Fruit fly (Drosophila melanogaster) whole organism, prepupa: Measurements from ENCODE around the gene CG34138.

ENCODE experiments used
- Blimp-1 ChIP-seq: fragments of 200-800 bp; sonication (Bioruptor generic); optimal IDR thresholded peaks from 3 replicates; lab custom pipeline; 2017; ENCODE audit warnings: missing biosample characterization, missing genetic modification characterization, mild to moderate bottlenecking, moderate library complexity, missing genetic modification reagents
- CG10631 ChIP-seq: fragments of 200-800 bp; sonication (Bioruptor generic); optimal IDR thresholded peaks from 2 replicates; lab custom pipeline; 2016; ENCODE audit warnings: missing biosample characterization, missing genetic modification characterization
- CG10669 ChIP-seq: fragments of 200-800 bp; sonication (Bioruptor generic); optimal IDR thresholded peaks from 3 replicates; lab custom pipeline; 2018; ENCODE audit warnings: missing biosample characterization, mild to moderate bottlenecking, missing genetic modification characterization, moderate library complexity
- CG11294 ChIP-seq: fragments of 200-800 bp; sonication (Bioruptor generic); IDR thresholded peaks from 2 replicates; pipeline ENCODE4 v1.3.6; 2022; ENCODE audit warnings: missing biosample characterization, missing genetic modification characterization
- CG11762 ChIP-seq: fragments of 200-800 bp; sonication (Bioruptor generic); optimal IDR thresholded peaks from 3 replicates; lab custom pipeline; 2016; ENCODE audit warnings: missing biosample characterization, missing genetic modification characterization; ENCODE audit not compliant: insufficient read depth
- CG15336 ChIP-seq: fragments of 200-800 bp; sonication (Bioruptor generic); IDR thresholded peaks from 2 replicates; pipeline ENCODE4 v1.3.6; 2022; ENCODE audit warnings: missing biosample characterization, missing genetic modification characterization
- CG16779 ChIP-seq: fragments of 200-800 bp; sonication (Bioruptor generic); optimal IDR thresholded peaks from 3 replicates; lab custom pipeline; 2017; ENCODE audit warnings: missing biosample characterization, mild to moderate bottlenecking, missing genetic modification characterization
- CG34406 ChIP-seq: fragments of 200-800 bp; sonication (Bioruptor generic); optimal IDR thresholded peaks from 3 replicates; lab custom pipeline; 2016; ENCODE audit warnings: missing biosample characterization, missing genetic modification characterization
- CG3919 ChIP-seq: fragments of 200-800 bp; sonication (Bioruptor generic); optimal IDR thresholded peaks from 3 replicates; lab custom pipeline; 2016; ENCODE audit warnings: missing biosample characterization, missing genetic modification characterization
- CG6163 ChIP-seq: fragments of 200-800 bp; sonication (Bioruptor generic); IDR thresholded peaks from 3 replicates; pipeline ENCODE4 v1.3.6; 2022; ENCODE audit warnings: missing biosample characterization, missing genetic modification characterization
- CG6276 ChIP-seq: fragments of 200-800 bp; sonication (Bioruptor generic); optimal IDR thresholded peaks from 2 replicates; lab custom pipeline; 2017; ENCODE audit warnings: missing biosample characterization, mild to moderate bottlenecking, missing genetic modification characterization
- CG6792 ChIP-seq: fragments of 200-800 bp; sonication (Bioruptor generic); optimal IDR thresholded peaks from 3 replicates; lab custom pipeline; 2016; ENCODE audit warnings: missing biosample characterization, missing genetic modification characterization
- CG6808 ChIP-seq: fragments of 200-800 bp; sonication (Bioruptor generic); optimal IDR thresholded peaks from 3 replicates; lab custom pipeline; 2017; ENCODE audit warnings: missing biosample characterization, missing genetic modification characterization, mild to moderate bottlenecking, moderate library complexity, missing genetic modification reagents
- CG7368 ChIP-seq: fragments of 200-800 bp; sonication (Bioruptor generic); optimal IDR thresholded peaks from 3 replicates; lab custom pipeline; 2016; ENCODE audit warnings: missing biosample characterization, missing genetic modification characterization
- CG8319 ChIP-seq: fragments of 200-800 bp; sonication (Bioruptor generic); optimal IDR thresholded peaks from 3 replicates; lab custom pipeline; 2016; ENCODE audit warnings: missing biosample characterization, missing genetic modification characterization
- CG8632 ChIP-seq: fragments of 200-800 bp; sonication (Bioruptor generic); optimal IDR thresholded peaks from 3 replicates; lab custom pipeline; 2016; ENCODE audit warnings: missing biosample characterization, missing genetic modification characterization
- Eip75B ChIP-seq: fragments of 200-800 bp; sonication (Bioruptor generic); optimal IDR thresholded peaks from 3 replicates; lab custom pipeline; 2016; ENCODE audit warnings: missing biosample characterization, missing genetic modification characterization
- Eip78C ChIP-seq: fragments of 200-800 bp; sonication (Bioruptor generic); peaks from one replicate; lab custom pipeline; 2016; ENCODE audit warnings: missing biosample characterization, missing genetic modification characterization
- Eip93F ChIP-seq: fragments of 200-800 bp; sonication (Bioruptor generic); optimal IDR thresholded peaks from 2 replicates; lab custom pipeline; 2016; ENCODE audit warnings: missing biosample characterization, mild to moderate bottlenecking, missing genetic modification characterization
- Ets96B ChIP-seq: fragments of 200-800 bp; optimal IDR thresholded peaks from 2 replicates; lab custom pipeline; 2019; ENCODE audit warnings: missing biosample characterization, mild to moderate bottlenecking, missing genetic modification characterization, moderate library complexity
- Gug ChIP-seq: fragments of 200-800 bp; sonication (Bioruptor generic); IDR thresholded peaks from 2 replicates; pipeline ENCODE4 v1.3.6; 2022; ENCODE audit warnings: missing biosample characterization, missing genetic modification characterization
- Hr38 ChIP-seq: sonication (Bioruptor generic); optimal IDR thresholded peaks from 2 replicates; lab custom pipeline; 2016; ENCODE audit warnings: missing biosample characterization, missing genetic modification characterization
- Hr39 ChIP-seq: fragments of 200-800 bp; sonication (Bioruptor generic); optimal IDR thresholded peaks from 2 replicates; lab custom pipeline; 2016; ENCODE audit warnings: missing biosample characterization, missing genetic modification characterization
- Hr4 ChIP-seq: fragments of 200-800 bp; sonication (Bioruptor generic); optimal IDR thresholded peaks from 3 replicates; lab custom pipeline; 2016; ENCODE audit warnings: missing biosample characterization, missing genetic modification characterization
- Lpt ChIP-seq: fragments of 200-800 bp; sonication (Bioruptor generic); optimal IDR thresholded peaks from 3 replicates; lab custom pipeline; 2016; ENCODE audit warnings: missing biosample characterization, missing genetic modification characterization
- Sox14 ChIP-seq: fragments of 200-800 bp; sonication (Bioruptor generic); optimal IDR thresholded peaks from 3 replicates; lab custom pipeline; 2016; ENCODE audit warnings: missing biosample characterization, missing genetic modification characterization
- achi ChIP-seq: fragments of 200-800 bp; sonication (Bioruptor generic); optimal IDR thresholded peaks from 3 replicates; lab custom pipeline; 2016; ENCODE audit warnings: missing biosample characterization, missing genetic modification characterization
- acj6 ChIP-seq: fragments of 200-800 bp; sonication (Bioruptor generic); optimal IDR thresholded peaks from 3 replicates; lab custom pipeline; 2016; ENCODE audit warnings: missing biosample characterization, missing genetic modification characterization
- cyc ChIP-seq: fragments of 200-800 bp; sonication (Bioruptor generic); optimal IDR thresholded peaks from 3 replicates; lab custom pipeline; 2016; ENCODE audit warnings: missing biosample characterization, missing genetic modification characterization
- dsx ChIP-seq: fragments of 200-800 bp; optimal IDR thresholded peaks from 3 replicates; lab custom pipeline; 2019; ENCODE audit warnings: missing biosample characterization, mild to moderate bottlenecking, missing genetic modification characterization, moderate library complexity; ENCODE audit not compliant: poor library complexity, severe bottlenecking
- eg ChIP-seq: fragments of 200-800 bp; sonication (Bioruptor generic); IDR thresholded peaks from 3 replicates; pipeline ENCODE4 v1.3.6; 2022; ENCODE audit warnings: missing biosample characterization, missing genetic modification characterization
- fd59A ChIP-seq: fragments of 200-800 bp; sonication (Bioruptor generic); optimal IDR thresholded peaks from 2 replicates; lab custom pipeline; 2017; ENCODE audit warnings: missing biosample characterization, mild to moderate bottlenecking, missing genetic modification characterization, missing genetic modification reagents
- fkh ChIP-seq: fragments of 200-800 bp; sonication (Bioruptor generic); optimal IDR thresholded peaks from 3 replicates; lab custom pipeline; 2017; ENCODE audit warnings: missing biosample characterization, mild to moderate bottlenecking, missing genetic modification characterization, moderate library complexity
- net ChIP-seq: fragments of 200-800 bp; sonication (Bioruptor generic); optimal IDR thresholded peaks from 3 replicates; lab custom pipeline; 2016; ENCODE audit warnings: missing biosample characterization, missing genetic modification characterization
- pdm3 ChIP-seq: fragments of 200-800 bp; sonication (Bioruptor generic); optimal IDR thresholded peaks from 3 replicates; lab custom pipeline; 2016; ENCODE audit warnings: missing biosample characterization, missing genetic modification characterization
- salr ChIP-seq, 2 experiments: fragments of 200-800 bp; sonication (Bioruptor generic); optimal IDR thresholded peaks; 3 replicates each; lab custom pipeline; 2016 to 2018; ENCODE audit warnings: missing biosample characterization in 2 of 2, missing genetic modification characterization in 2 of 2, mild to moderate bottlenecking in 1 of 2
- ss ChIP-seq, 2 experiments: fragments of 200-800 bp; sonication (Bioruptor generic); optimal IDR thresholded peaks; 2 replicates in 1 of 2; 3 replicates in 1 of 2; lab custom pipeline; 2017 to 2018; ENCODE audit warnings: mild to moderate bottlenecking in 2 of 2, missing biosample characterization in 2 of 2, missing genetic modification characterization in 2 of 2, moderate library complexity in 1 of 2
- svp ChIP-seq: fragments of 200-800 bp; sonication (Bioruptor generic); peaks from one replicate; lab custom pipeline; 2016; ENCODE audit warnings: missing biosample characterization, missing genetic modification characterization
- topi ChIP-seq: fragments of 200-800 bp; sonication (Bioruptor generic); optimal IDR thresholded peaks from 3 replicates; lab custom pipeline; 2016; ENCODE audit warnings: missing biosample characterization, missing genetic modification characterization
- vri ChIP-seq: fragments of 200-800 bp; sonication (Bioruptor generic); optimal IDR thresholded peaks from 3 replicates; lab custom pipeline; 2016; ENCODE audit warnings: missing biosample characterization, mild to moderate bottlenecking, missing genetic modification characterization

CG34138 gene

dm6 chr3R:19609925-19610324, 24.8 kb upstream of the CG34138 start, which contains the start of gene CG17752:
CG17752 (plus strand) TSS chr3R:19610225.
- no peak for TF ChIP-seq CG16779 (tag; lab: Kevin White, UChicago)
- TF ChIP-seq fkh, result peak; percentile 10
- TF ChIP-seq Eip75B (GFP tag; lab: Kevin White, UChicago), result no peak
- TF ChIP-seq, all 60 proteins: peak for 1

- TF ChIP-seq Eip93F (GFP tag; lab: Kevin White, UChicago) (no peak), Eip75B (GFP tag; lab: Kevin White, UChicago) (no peak), CG15336 (no peak), CG11294 (no peak), Eip78C (GFP tag; lab: Kevin White, UChicago) (no peak), fkh (peak; percentile 77), fd59A (no peak)
- TF ChIP-seq, all 60 proteins: peak for 1
These were observed 21.8 kb upstream of the CG34138 start, which contains the start of gene CG16727 for dm6 chr3R:19612908-19613431. CG16727 (plus strand) TSS chr3R:19613381.

dm6 chr3R:19619908-19620307, 14.8 kb upstream of the CG34138 start:
- TF ChIP-seq fkh, result peak; percentile 41
- no peak for TF ChIP-seq CG6276 (GFP tag; lab: Kevin White, UChicago)

- TF ChIP-seq Hr38 (GFP tag; lab: Kevin White, UChicago) (no peak), CG34406 (GFP tag; lab: Kevin White, UChicago) (no peak), CG6163 (peak; percentile 14; the same call in 1 of the 3 replicates), Blimp-1 (GFP tag; lab: Kevin White, UChicago) (no peak), CG6808 (GFP tag; lab: Kevin White, UChicago) (no peak), achi (GFP tag; lab: Kevin White, UChicago) (no peak), Eip75B (GFP tag; lab: Kevin White, UChicago) (no peak), Eip78C (GFP tag; lab: Kevin White, UChicago) (peak; percentile 25), eg (GFP tag; lab: Robert Waterston, UW) (no peak), fkh (peak; percentile 42), CG7368 (GFP tag; lab: Kevin White, UChicago) (no peak)
These were observed 13.8 kb upstream of the CG34138 start for dm6 chr3R:19620953-19621352.

- TF ChIP-seq vri (GFP tag; lab: Kevin White, UChicago), result peak; percentile 62
- TF ChIP-seq eg (GFP tag; lab: Robert Waterston, UW), result no peak
These were observed 12.7 kb upstream of the CG34138 start for dm6 chr3R:19622005-19622404.

dm6 chr3R:19623606-19624005, 11.1 kb upstream of the CG34138 start:
- TF ChIP-seq CG11294 (peak; percentile 53), CG10631 (GFP tag; lab: Kevin White, UChicago) (peak; percentile 60), acj6 (GFP tag; lab: Kevin White, UChicago) (peak; percentile 81), pdm3 (peak; percentile 82), topi (GFP tag; lab: Kevin White, UChicago) (peak; percentile 80), Hr38 (GFP tag; lab: Kevin White, UChicago) (no peak), Ets96B (tag; lab: Kevin White, UChicago) (no peak), Hr39 (GFP tag; lab: Kevin White, UChicago) (peak; percentile 80), CG8632 (GFP tag; lab: Kevin White, UChicago) (peak; percentile 69), fd59A (peak; percentile 43), Hr4 (peak; percentile 74), ss (GFP tag; optimal IDR thresholded peaks at IDR 0.05; lab: Kevin White, UChicago) (peak in 1 of 2 experiments; percentile 50), dsx (no peak), CG3919 (GFP tag; lab: Kevin White, UChicago) (peak; percentile 79), CG8319 (peak; percentile 53), Sox14 (peak; percentile 78), CG6808 (GFP tag; lab: Kevin White, UChicago) (peak; percentile 40), Eip93F (GFP tag; lab: Kevin White, UChicago) (no peak), cyc (peak; percentile 77), achi (GFP tag; lab: Kevin White, UChicago) (peak; percentile 70), CG6276 (GFP tag; lab: Kevin White, UChicago) (peak; percentile 46), salr (GFP tag; optimal IDR thresholded peaks at IDR 0.05; lab: Kevin White, UChicago) (peak; percentile 29 to 46), net (GFP tag; lab: Kevin White, UChicago) (peak; percentile 66), CG10669 (GFP tag; lab: Kevin White, UChicago) (peak; percentile 65), Lpt (GFP tag; lab: Kevin White, UChicago) (peak; percentile 68), svp (GFP tag; lab: Kevin White, UChicago) (peak; percentile 90), CG6792 (GFP tag; lab: Kevin White, UChicago) (peak; percentile 78), Gug (peak; percentile 42), CG11762 (peak; percentile 57)
